Worm (Caenorhabditis elegans): ENCODE measurements around the gene Y102F5A.1.

Gene Y102F5A.1

ce11 chrX:11737053-11737452 is 47.1 kb downstream of the Y102F5A.1 start, which contains the start of gene D1053.3:
D1053.3 (minus strand) TSS chrX:11737153.
- TF ChIP-seq fos-1 (tag; optimal IDR thresholded peaks at IDR 0.05) (no peak), daf-19 (GFP tag; conservative IDR thresholded peaks at IDR 0.05) (no peak), daf-8 (GFP tag; IDR thresholded peaks at IDR 0.05) (no peak), ztf-11 (tag; optimal IDR thresholded peaks at IDR 0.05) (no peak), Y5F2A.4 (GFP tag; optimal IDR thresholded peaks at IDR 0.05) (no peak), T26A8.4 (GFP tag; IDR thresholded peaks at IDR 0.05) (no peak), egl-27 (tag; optimal IDR thresholded peaks at IDR 0.05) (no peak), nhr-41 (GFP tag; IDR thresholded peaks at IDR 0.05) (no peak), lin-39 (tag; optimal IDR thresholded peaks at IDR 0.05) (no peak), zag-1 (tag; optimal IDR thresholded peaks at IDR 0.05) (no peak), attf-4 (tag; optimal IDR thresholded peaks at IDR 0.05) (no peak), ztf-7 (tag; optimal IDR thresholded peaks at IDR 0.05) (no peak), nhr-28 (tag; optimal IDR thresholded peaks at IDR 0.05) (no peak), F49E8.2 (tag; optimal IDR thresholded peaks at IDR 0.05; ENCODE audit: borderline replicate concordance) (no peak), dmd-6 (GFP tag; IDR thresholded peaks at IDR 0.05) (no peak), arid-1 (GFP tag; conservative IDR thresholded peaks at IDR 0.05) (no peak), aly-2 (tag; optimal IDR thresholded peaks at IDR 0.05) (no peak), ctbp-1 (GFP tag; IDR thresholded peaks at IDR 0.05) (no peak)

DNA sequence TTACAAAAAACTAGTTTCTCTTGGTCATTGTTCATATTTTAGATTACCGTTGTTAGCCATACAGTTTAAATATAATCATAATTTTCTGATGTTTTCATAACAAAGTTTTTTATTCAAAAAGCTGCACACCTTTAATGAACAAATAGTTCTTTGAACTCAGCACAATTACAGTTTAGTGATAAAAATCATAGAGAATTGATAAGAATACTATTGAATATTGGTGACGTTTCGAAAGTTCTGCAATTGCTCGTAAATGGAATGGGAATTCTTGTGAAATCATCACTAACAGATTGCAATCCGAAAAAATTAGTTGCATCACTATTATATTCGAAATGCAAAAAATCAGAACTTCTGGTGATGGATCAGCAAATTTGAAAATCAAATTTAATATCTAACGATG is 50.0 kb downstream of the Y102F5A.1 start:
- peak; percentile 40 for TF ChIP-seq nhr-28 (tag; optimal IDR thresholded peaks at IDR 0.05)
- no peak for TF ChIP-seq fkh-10 (GFP tag; optimal IDR thresholded peaks at IDR 0.05)
- TF ChIP-seq daf-16 (GFP tag; optimal IDR thresholded peaks at IDR 0.05), result no peak
- TF ChIP-seq daf-16 (tag; optimal IDR thresholded peaks at IDR 0.05), result peak; percentile 49
- no peak for TF ChIP-seq mxl-3 (GFP tag; optimal IDR thresholded peaks at IDR 0.05)
- no peak for TF ChIP-seq saeg-2 (GFP tag; IDR thresholded peaks at IDR 0.05)
- TF ChIP-seq pqm-1 (tag; optimal IDR thresholded peaks at IDR 0.05), result peak; percentile 29

ce11 chrX:11732752-11733151 is 51.4 kb downstream of the Y102F5A.1 start:
- no peak for TF ChIP-seq mxl-2 (GFP tag; conservative IDR thresholded peaks at IDR 0.05)
- peak; percentile 28 for TF ChIP-seq hlh-30 (tag; optimal IDR thresholded peaks at IDR 0.05; ENCODE audit: insufficient read depth)
- TF ChIP-seq unc-62 (GFP tag; optimal IDR thresholded peaks at IDR 0.05 in 1 of 2), result peak in 1 of 2 experiments; percentile 93
- no peak for TF ChIP-seq unc-62 (tag; optimal IDR thresholded peaks at IDR 0.05)

All from whole organism, L4 larva.